Fruit fly (Drosophila melanogaster) whole organism, embryonic: ENCODE measurements around the gene RpLP1.

Experiments
- CG10209 ChIP-seq: fragments of 200-800 bp; sonication (Bioruptor generic); optimal IDR thresholded peaks from 3 replicates; lab custom pipeline; 2017; ENCODE audit warnings: missing biosample characterization, mild to moderate bottlenecking, missing genetic modification characterization, missing genetic modification reagents
- CG10274 ChIP-seq: fragments of 200-800 bp; sonication (Bioruptor generic); optimal IDR thresholded peaks from 3 replicates; lab custom pipeline; 2017; ENCODE audit warnings: missing biosample characterization, mild to moderate bottlenecking, missing genetic modification characterization
- CG12659 ChIP-seq: fragments of 200-800 bp; sonication (Bioruptor generic); optimal IDR thresholded peaks from 3 replicates; lab custom pipeline; 2017; ENCODE audit warnings: mild to moderate bottlenecking, missing biosample characterization, missing genetic modification reagents, missing genetic modification characterization
- CG12942 ChIP-seq: fragments of 200-800 bp; sonication (Bioruptor generic); optimal IDR thresholded peaks from 3 replicates; lab custom pipeline; 2016; ENCODE audit warnings: missing biosample characterization, missing genetic modification characterization
- CG13624 ChIP-seq: fragments of 200-800 bp; sonication (Bioruptor generic); optimal IDR thresholded peaks from 2 replicates; lab custom pipeline; 2016; ENCODE audit warnings: missing biosample characterization, missing genetic modification characterization
- CG14441 ChIP-seq: fragments of 200-800 bp; sonication (Bioruptor generic); IDR thresholded peaks from 2 replicates; pipeline ENCODE4 v1.3.6; 2022; ENCODE audit warnings: missing biosample characterization, missing genetic modification characterization
- CG14710 ChIP-seq: fragments of 200-800 bp; sonication (Bioruptor generic); optimal IDR thresholded peaks from 3 replicates; lab custom pipeline; 2019; ENCODE audit warnings: missing biosample characterization, mild to moderate bottlenecking, missing genetic modification characterization, moderate library complexity
- CG16815 ChIP-seq: fragments of 200-800 bp; sonication (Bioruptor generic); optimal IDR thresholded peaks from 3 replicates; lab custom pipeline; 2017; ENCODE audit warnings: missing biosample characterization, mild to moderate bottlenecking, missing genetic modification characterization
- CG17328 ChIP-seq: fragments of 200-800 bp; sonication (Bioruptor generic); IDR thresholded peaks from 2 replicates; pipeline ENCODE4 v1.3.6; 2022; ENCODE audit warnings: missing biosample characterization, missing genetic modification characterization
- CG17359 ChIP-seq: fragments of 200-800 bp; sonication (Bioruptor generic); optimal IDR thresholded peaks from 3 replicates; lab custom pipeline; 2018; ENCODE audit warnings: missing biosample characterization, mild to moderate bottlenecking, missing genetic modification characterization, moderate library complexity
- CG2120 ChIP-seq: fragments of 200-800 bp; sonication (Bioruptor generic); optimal IDR thresholded peaks from 3 replicates; lab custom pipeline; 2016; ENCODE audit warnings: missing biosample characterization, missing genetic modification characterization
- CG2712 ChIP-seq: fragments of 200-800 bp; optimal IDR thresholded peaks from 3 replicates; lab custom pipeline; 2019; ENCODE audit warnings: missing biosample characterization, mild to moderate bottlenecking, missing genetic modification characterization, moderate library complexity
- CG30403 ChIP-seq: fragments of 200-800 bp; sonication (Bioruptor generic); optimal IDR thresholded peaks from 3 replicates; lab custom pipeline; 2016; ENCODE audit warnings: missing biosample characterization, missing genetic modification characterization
- CG34224 ChIP-seq: fragments of 200-800 bp; sonication (Bioruptor generic); IDR thresholded peaks from 3 replicates; pipeline ENCODE4 v1.3.6; 2022; ENCODE audit warnings: missing biosample characterization, missing genetic modification characterization; ENCODE audit not compliant: partially characterized antibody
- CG34422 ChIP-seq: fragments of 200-800 bp; sonication (Bioruptor generic); IDR thresholded peaks from 3 replicates; pipeline ENCODE4 v1.3.6; 2022; ENCODE audit warnings: missing biosample characterization, missing genetic modification characterization
- CG42726 ChIP-seq: fragments of 200-800 bp; sonication (Bioruptor generic); IDR thresholded peaks from 2 replicates; pipeline ENCODE4 v1.3.6; 2022; ENCODE audit warnings: missing biosample characterization, missing genetic modification characterization; ENCODE audit not compliant: partially characterized antibody
- CG6791 ChIP-seq: fragments of 200-800 bp; sonication (Bioruptor generic); IDR thresholded peaks from 3 replicates; pipeline ENCODE4 v1.3.6; 2022; ENCODE audit warnings: missing biosample characterization, missing genetic modification characterization; ENCODE audit not compliant: partially characterized antibody
- D ChIP-seq, 2 experiments: fragments of 200-800 bp in 1 of 2; fragments of >200 bp in 1 of 2; sonication (Bioruptor generic) in 1 of 2; optimal IDR thresholded peaks; 2 replicates in 1 of 2; 3 replicates in 1 of 2; lab custom pipeline; 2017; ENCODE audit warnings: mild to moderate bottlenecking in 1 of 2, missing biosample characterization in 1 of 2, missing genetic modification characterization in 1 of 2, missing genetic modification reagents in 1 of 2
- Dfd ChIP-seq, 2 experiments: fragments of >200 bp; optimal IDR thresholded peaks; 2 replicates each; lab custom pipeline; 2017; ENCODE audit warnings: missing biosample characterization in 2 of 2, missing genetic modification characterization in 2 of 2
- Gsc ChIP-seq: fragments of 200-800 bp; sonication (Bioruptor generic); IDR thresholded peaks from 2 replicates; pipeline ENCODE4 v1.3.6; 2022; ENCODE audit warnings: missing biosample characterization, missing genetic modification characterization
- Hand ChIP-seq: fragments of 200-800 bp; sonication (Bioruptor generic); optimal IDR thresholded peaks from 2 replicates; lab custom pipeline; 2017; ENCODE audit warnings: mild to moderate bottlenecking, missing biosample characterization, missing genetic modification reagents, missing genetic modification characterization
- Hey ChIP-seq: fragments of 200-800 bp; sonication (Bioruptor generic); optimal IDR thresholded peaks from 3 replicates; lab custom pipeline; 2018; ENCODE audit warnings: missing biosample characterization, mild to moderate bottlenecking, missing genetic modification characterization
- HmgZ ChIP-seq: fragments of 200-800 bp; sonication (Bioruptor generic); optimal IDR thresholded peaks from 2 replicates; lab custom pipeline; 2018; ENCODE audit warnings: missing biosample characterization, mild to moderate bottlenecking, missing genetic modification characterization
- Hr3 ChIP-seq: fragments of 200-800 bp; sonication (Bioruptor generic); optimal IDR thresholded peaks from 3 replicates; lab custom pipeline; 2016; ENCODE audit warnings: missing biosample characterization, missing genetic modification characterization
- Hsf ChIP-seq: fragments of 200-800 bp; sonication (Bioruptor generic); optimal IDR thresholded peaks from 3 replicates; lab custom pipeline; 2016; ENCODE audit warnings: missing biosample characterization, missing genetic modification characterization
- Myb ChIP-seq: fragments of 200-800 bp; sonication (Bioruptor generic); optimal IDR thresholded peaks from 2 replicates; lab custom pipeline; 2016; ENCODE audit warnings: missing biosample characterization, missing genetic modification characterization
- NC2α ChIP-seq: fragments of 200-800 bp; sonication (Bioruptor generic); optimal IDR thresholded peaks from 2 replicates; lab custom pipeline; 2016; ENCODE audit warnings: missing biosample characterization, missing genetic modification characterization
- Sox100B ChIP-seq: fragments of 200-800 bp; sonication (Bioruptor generic); optimal IDR thresholded peaks from 3 replicates; lab custom pipeline; 2018; ENCODE audit warnings: missing biosample characterization, mild to moderate bottlenecking, missing genetic modification characterization
- ac ChIP-seq: fragments of 200-800 bp; sonication (Bioruptor generic); optimal IDR thresholded peaks from 3 replicates; lab custom pipeline; 2017; ENCODE audit warnings: missing biosample characterization, mild to moderate bottlenecking, missing genetic modification characterization
- al ChIP-seq: fragments of 200-800 bp; sonication (Bioruptor generic); IDR thresholded peaks from 2 replicates; pipeline ENCODE4 v1.3.6; 2022; ENCODE audit warnings: missing biosample characterization, missing genetic modification characterization
- ap ChIP-seq: fragments of 200-800 bp; sonication (Bioruptor generic); IDR thresholded peaks from 2 replicates; pipeline ENCODE4 v1.3.6; 2022; ENCODE audit warnings: missing biosample characterization, missing genetic modification characterization
- ash1 ChIP-seq: fragments of 200-800 bp; sonication (Bioruptor generic); optimal IDR thresholded peaks from 2 replicates; lab custom pipeline; 2018; ENCODE audit warnings: missing biosample characterization, mild to moderate bottlenecking, missing genetic modification characterization
- ato ChIP-seq: fragments of 200-800 bp; sonication (Bioruptor generic); IDR thresholded peaks from 2 replicates; pipeline ENCODE4 v1.3.6; 2022; ENCODE audit warnings: missing biosample characterization, missing genetic modification characterization; ENCODE audit not compliant: partially characterized antibody
- dmrt99B ChIP-seq: fragments of 200-800 bp; sonication (Bioruptor generic); optimal IDR thresholded peaks from 2 replicates; lab custom pipeline; 2018; ENCODE audit warnings: missing biosample characterization, mild to moderate bottlenecking, missing genetic modification characterization, moderate library complexity
- exex ChIP-seq: fragments of 200-800 bp; sonication (Bioruptor generic); optimal IDR thresholded peaks from 4 replicates; lab custom pipeline; 2018; ENCODE audit warnings: missing biosample characterization, mild to moderate bottlenecking, missing genetic modification characterization, moderate library complexity
- gfzf ChIP-seq: fragments of 200-800 bp; sonication (Bioruptor generic); optimal IDR thresholded peaks from 2 replicates; lab custom pipeline; 2016; ENCODE audit warnings: missing biosample characterization, mild to moderate bottlenecking, missing genetic modification characterization, moderate library complexity
- grau ChIP-seq: fragments of 200-800 bp; optimal IDR thresholded peaks from 3 replicates; lab custom pipeline; 2019; ENCODE audit warnings: missing biosample characterization, mild to moderate bottlenecking, missing genetic modification characterization, moderate library complexity
- gsb ChIP-seq: fragments of 200-800 bp; sonication (Bioruptor generic); IDR thresholded peaks from 2 replicates; pipeline ENCODE4 v1.3.6; 2022; ENCODE audit warnings: missing biosample characterization, missing genetic modification characterization
- ham ChIP-seq: fragments of 200-800 bp; sonication (Bioruptor generic); IDR thresholded peaks from 2 replicates; pipeline ENCODE4 v1.3.6; 2022; ENCODE audit warnings: missing biosample characterization, missing genetic modification characterization
- jigr1 ChIP-seq: fragments of 200-800 bp; sonication (Bioruptor generic); IDR thresholded peaks from 3 replicates; pipeline ENCODE4 v1.3.6; 2022; ENCODE audit warnings: missing biosample characterization, missing genetic modification characterization
- jing ChIP-seq: fragments of 200-800 bp; sonication (Bioruptor generic); optimal IDR thresholded peaks from 2 replicates; lab custom pipeline; 2018; ENCODE audit warnings: missing biosample characterization, mild to moderate bottlenecking, missing genetic modification characterization
- ken ChIP-seq: fragments of 200-800 bp; sonication (Bioruptor generic); IDR thresholded peaks from 3 replicates; pipeline ENCODE4 v1.3.6; 2022; ENCODE audit warnings: missing biosample characterization, missing genetic modification characterization
- lab ChIP-seq: fragments of 200-800 bp; sonication (Bioruptor generic); optimal IDR thresholded peaks from 3 replicates; lab custom pipeline; 2017; ENCODE audit warnings: missing biosample characterization, missing genetic modification characterization, mild to moderate bottlenecking, moderate library complexity, missing genetic modification reagents
- rib ChIP-seq: fragments of 200-800 bp; sonication (Bioruptor generic); IDR thresholded peaks from 2 replicates; pipeline ENCODE4 v1.3.6; 2022; ENCODE audit warnings: missing biosample characterization, missing genetic modification characterization
- ro ChIP-seq: fragments of 200-800 bp; sonication (Bioruptor generic); IDR thresholded peaks from 2 replicates; pipeline ENCODE4 v1.3.6; 2022; ENCODE audit warnings: missing biosample characterization, missing genetic modification characterization
- stwl ChIP-seq: fragments of 200-800 bp; sonication (Bioruptor generic); optimal IDR thresholded peaks from 3 replicates; lab custom pipeline; 2018; ENCODE audit warnings: missing biosample characterization, mild to moderate bottlenecking, missing genetic modification characterization, moderate library complexity
- tio ChIP-seq: fragments of 200-800 bp; sonication (Bioruptor generic); optimal IDR thresholded peaks from 2 replicates; lab custom pipeline; 2017; ENCODE audit warnings: missing biosample characterization, missing genetic modification characterization, inconsistent platforms
- wek ChIP-seq: fragments of 200-800 bp; sonication (Bioruptor generic); optimal IDR thresholded peaks from 3 replicates; lab custom pipeline; 2018; ENCODE audit warnings: missing biosample characterization, mild to moderate bottlenecking, missing genetic modification characterization, moderate library complexity

The RpLP1 gene

dm6 chr2L:427338-428234, 7.8 kb downstream of the RpLP1 start (continued):
- TF ChIP-seq CG34422 (GFP tag; lab: Robert Waterston, UW) (no peak), HmgZ (tag; lab: Kevin White, UChicago) (no peak), CG17328 (GFP tag; lab: Robert Waterston, UW) (peak; percentile 52; the same call in 1 of the 2 replicates), CG14710 (tag; lab: Kevin White, UChicago) (peak; percentile 4), Myb (no peak), grau (tag; lab: Kevin White, UChicago) (no peak), jigr1 (no peak), ash1 (GFP tag; lab: Kevin White, UChicago) (no peak), CG14441 (GFP tag; lab: Robert Waterston, UW) (no peak), ac (GFP tag; lab: Kevin White, UChicago) (no peak), CG6791 (GFP tag; lab: Robert Waterston, UW) (no peak), CG17359 (tag; lab: Kevin White, UChicago) (no peak), Dfd (GFP tag; optimal IDR thresholded peaks at IDR 0.05; lab: Kevin White, UChicago) (no peak), Hsf (GFP tag; lab: Kevin White, UChicago) (peak; percentile 13), ro (no peak), CG2120 (GFP tag; lab: Kevin White, UChicago) (peak; percentile 8), CG30403 (GFP tag; lab: Kevin White, UChicago) (peak; percentile 25), stwl (tag; lab: Kevin White, UChicago) (no peak), CG16815 (GFP tag; lab: Kevin White, UChicago) (peak; percentile 16), Hand (no peak), gfzf (no peak), wek (no peak), al (no peak), jing (GFP tag; lab: Kevin White, UChicago) (no peak), ken (GFP tag; lab: Robert Waterston, UW) (no peak), Hr3 (GFP tag; lab: Kevin White, UChicago) (no peak), ato (no peak), CG12942 (GFP tag; lab: Kevin White, UChicago) (no peak), Gsc (GFP tag; lab: Robert Waterston, UW) (no peak), NC2α (GFP tag; lab: Kevin White, UChicago) (no peak), CG10209 (GFP tag; lab: Kevin White, UChicago) (no peak), Hey (tag; lab: Kevin White, UChicago) (no peak), D (optimal IDR thresholded peaks at IDR 0.05; lab: Kevin White, UChicago) (no peak), D (GFP tag; optimal IDR thresholded peaks at IDR 0.05; lab: Kevin White, UChicago) (no peak), tio (GFP tag; lab: Kevin White, UChicago) (peak; percentile 53), exex (tag; lab: Kevin White, UChicago) (no peak), lab (GFP tag; lab: Kevin White, UChicago) (no peak), dmrt99B (tag; lab: Kevin White, UChicago) (no peak), Sox100B (GFP tag; lab: Kevin White, UChicago) (no peak), ham (no peak), CG13624 (no peak), CG42726 (GFP tag; lab: Robert Waterston, UW) (no peak), CG10274 (GFP tag; lab: Kevin White, UChicago) (no peak), ap (GFP tag; lab: Robert Waterston, UW) (no peak), CG12659 (no peak), rib (GFP tag; lab: Robert Waterston, UW) (no peak), CG34224 (GFP tag; lab: Robert Waterston, UW) (no peak), gsb (GFP tag; lab: Robert Waterston, UW) (no peak), CG2712 (tag; lab: Kevin White, UChicago) (peak; percentile 6)
